Worm (Caenorhabditis elegans): ENCODE results near the gene ZK418.6.

ZK418.6 gene

ce11 chrIII:7084908-7085307 lies 6.3 kb upstream of the ZK418.6 start, which contains the start of gene tofu-7:
Gene tofu-7, minus strand, starts transcription at chrIII:7085018.
- TF ChIP-seq hlh-15 (tag; optimal IDR thresholded peaks at IDR 0.05) (no peak), Y22D7AL.16 (tag; optimal IDR thresholded peaks at IDR 0.05) (no peak), unc-55 (GFP tag; optimal IDR thresholded peaks at IDR 0.05) (no peak), F13H6.1 (tag; optimal IDR thresholded peaks at IDR 0.05) (no peak), C08G9.2 (tag; optimal IDR thresholded peaks at IDR 0.05) (no peak), rnt-1 (tag; optimal IDR thresholded peaks at IDR 0.05) (no peak), zip-5 (tag; optimal IDR thresholded peaks at IDR 0.05) (no peak), ceh-19 (GFP tag; optimal IDR thresholded peaks at IDR 0.05) (no peak), unc-3 (GFP tag; conservative IDR thresholded peaks at IDR 0.05) (no peak), unc-3 (tag; optimal IDR thresholded peaks at IDR 0.05) (no peak), ceh-18 (tag; optimal IDR thresholded peaks at IDR 0.05) (no peak), pha-2 (tag; optimal IDR thresholded peaks at IDR 0.05) (no peak)

- TF ChIP-seq unc-3 (GFP tag; conservative IDR thresholded peaks at IDR 0.05) (no peak), unc-3 (tag; optimal IDR thresholded peaks at IDR 0.05) (no peak), fkh-10 (GFP tag; optimal IDR thresholded peaks at IDR 0.05) (no peak), ceh-24 (tag; optimal IDR thresholded peaks at IDR 0.05) (no peak), ceh-34 (tag; optimal IDR thresholded peaks at IDR 0.05) (no peak), pros-1 (tag; optimal IDR thresholded peaks at IDR 0.05) (no peak), ceh-2 (tag; optimal IDR thresholded peaks at IDR 0.05) (no peak), rnt-1 (tag; optimal IDR thresholded peaks at IDR 0.05) (no peak), sox-2 (GFP tag; IDR thresholded peaks at IDR 0.05) (no peak), dmd-4 (tag; optimal IDR thresholded peaks at IDR 0.05; ENCODE audit: borderline replicate concordance) (no peak), ahr-1 (tag; optimal IDR thresholded peaks at IDR 0.05) (no peak), mec-3 (tag; optimal IDR thresholded peaks at IDR 0.05; ENCODE audit: borderline replicate concordance) (no peak), eyg-1 (tag; optimal IDR thresholded peaks at IDR 0.05) (no peak), ceh-14 (tag; optimal IDR thresholded peaks at IDR 0.05) (no peak), elt-2 (tag; optimal IDR thresholded peaks at IDR 0.05) (no peak), unc-86 (tag; optimal IDR thresholded peaks at IDR 0.05) (no peak), C08G9.2 (tag; optimal IDR thresholded peaks at IDR 0.05) (no peak), T23F11.4 (GFP tag; optimal IDR thresholded peaks at IDR 0.05) (no peak), gmeb-2 (tag; optimal IDR thresholded peaks at IDR 0.05) (no peak)
These were observed 4.5 kb upstream of the ZK418.6 start for ce11 chrIII:7083106-7083505.

ce11 chrIII:7081488-7081887 lies 2.9 kb upstream of the ZK418.6 start:
- TF ChIP-seq elt-2 (tag; optimal IDR thresholded peaks at IDR 0.05) (peak; percentile 24), gmeb-2 (tag; optimal IDR thresholded peaks at IDR 0.05) (no peak)

- TF ChIP-seq lim-6 (tag; optimal IDR thresholded peaks at IDR 0.05) (no peak), pros-1 (tag; optimal IDR thresholded peaks at IDR 0.05) (no peak), unc-42 (tag; optimal IDR thresholded peaks at IDR 0.05) (no peak), hlh-15 (tag; optimal IDR thresholded peaks at IDR 0.05) (no peak), che-1 (tag; optimal IDR thresholded peaks at IDR 0.05) (no peak), ref-2 (tag; optimal IDR thresholded peaks at IDR 0.05) (no peak), ceh-14 (tag; optimal IDR thresholded peaks at IDR 0.05) (no peak), tbx-2 (tag; optimal IDR thresholded peaks at IDR 0.05) (no peak), hlh-6 (tag; optimal IDR thresholded peaks at IDR 0.05) (no peak), fkh-6 (tag; optimal IDR thresholded peaks at IDR 0.05) (no peak), sox-2 (GFP tag; IDR thresholded peaks at IDR 0.05) (no peak), sox-4 (tag; optimal IDR thresholded peaks at IDR 0.05) (no peak), tbx-7 (tag; optimal IDR thresholded peaks at IDR 0.05) (no peak), pat-9 (tag; optimal IDR thresholded peaks at IDR 0.05) (no peak)
These were observed 2.1 kb upstream of the ZK418.6 start, which contains the start of gene ZK418.7 for ce11 chrIII:7080689-7081088. Gene ZK418.7, minus strand, starts transcription at chrIII:7080789.
